Worm (Caenorhabditis elegans) whole organism, L4 larva: ENCODE results near the gene C16C8.8.

Experiments
- F26F4.8 ChIP-seq: fragments of 200-800 bp; sonication (Bioruptor generic); conservative IDR thresholded peaks from 2 replicates; pipeline ENCODE4 v1.3.6; 2022; ENCODE audit warnings: missing genetic modification characterization, missing compliant biosample characterization
- F49E8.2 ChIP-seq: sonication (generic microtip); optimal IDR thresholded peaks from 2 replicates; lab custom pipeline; 2016; ENCODE audit warnings: missing compliant biosample characterization, mild to moderate bottlenecking, missing genetic modification characterization, borderline replicate concordance
- dmd-8 ChIP-seq: fragments of 200-800 bp; sonication (Bioruptor generic); IDR thresholded peaks from 2 replicates; pipeline ENCODE4 v1.3.6; 2022; ENCODE audit warnings: missing genetic modification characterization, missing compliant biosample characterization
- dve-1 ChIP-seq: sonication (generic microtip); optimal IDR thresholded peaks from 2 replicates; lab custom pipeline; 2017; ENCODE audit warnings: antibody characterized with exemption, mild to moderate bottlenecking, missing genetic modification characterization, missing compliant biosample characterization; ENCODE audit not compliant: insufficient read depth
- egl-27 ChIP-seq: sonication (generic microtip); optimal IDR thresholded peaks from 3 replicates; lab custom pipeline; 2017; ENCODE audit warnings: missing biosample characterization, missing genetic modification reagents, missing genetic modification characterization
- lin-15B ChIP-seq: fragments of 150-350 bp; sonication (generic microtip); optimal IDR thresholded peaks from 3 replicates; lab custom pipeline; 2014; ENCODE audit warnings: missing biosample characterization, missing genetic modification characterization
- nhr-28 ChIP-seq: fragments of 150-350 bp; optimal IDR thresholded peaks from 2 replicates; lab custom pipeline; 2014; ENCODE audit warnings: missing biosample characterization, missing genetic modification characterization
- spr-3 ChIP-seq: fragments of 200-800 bp; sonication (Bioruptor generic); optimal IDR thresholded peaks from 2 replicates; lab custom pipeline; 2018; ENCODE audit warnings: mild to moderate bottlenecking, missing genetic modification characterization, missing compliant biosample characterization

- no peak for TF ChIP-seq F26F4.8 (GFP tag; lab: Robert Waterston, UW)
- TF ChIP-seq nhr-28 (tag; lab: Kevin White, UChicago) = no peak
- TF ChIP-seq dve-1 (tag; lab: Kevin White, UChicago) = no peak
- TF ChIP-seq F49E8.2 = no peak
- TF ChIP-seq lin-15B (tag; lab: Kevin White, UChicago) = no peak
- TF ChIP-seq dmd-8 (GFP tag; lab: Robert Waterston, UW) = no peak
- TF ChIP-seq spr-3 (GFP tag; lab: Kevin White, UChicago) = no peak
- TF ChIP-seq egl-27 (tag; lab: Kevin White, UChicago) = no peak
These were observed 12.7 kb downstream of the C16C8.8 start, which contains the start of gene C16C8.25 for ce11 chrII:3448776-3449280.
